Fruit fly (Drosophila melanogaster): Measurements from ENCODE around the gene Edc3.

Gene Edc3

dm6 chr3L:17531397-17531796 is 1.7 kb upstream of the Edc3 start (continued):
- TF ChIP-seq schlank (tag; optimal IDR thresholded peaks at IDR 0.05) (no peak), lab (GFP tag; optimal IDR thresholded peaks at IDR 0.05) (peak; percentile 27), CHES-1-like (GFP tag; optimal IDR thresholded peaks at IDR 0.05) (no peak), CG33557 (GFP tag; optimal IDR thresholded peaks at IDR 0.05) (no peak), btn (GFP tag; optimal IDR thresholded peaks at IDR 0.05) (no peak), wor (GFP tag; IDR thresholded peaks at IDR 0.05) (no peak), CG7357 (GFP tag; IDR thresholded peaks at IDR 0.05) (no peak), CG12744 (GFP tag; optimal IDR thresholded peaks at IDR 0.05) (no peak), stwl (tag; optimal IDR thresholded peaks at IDR 0.05) (no peak), CG1603 (tag; optimal IDR thresholded peaks at IDR 0.05) (peak; percentile 11), CG16813 (GFP tag; IDR thresholded peaks at IDR 0.05; ENCODE audit: partially characterized antibody) (no peak), Lim3 (GFP tag; IDR thresholded peaks at IDR 0.05) (no peak), fu2 (GFP tag; optimal IDR thresholded peaks at IDR 0.05) (no peak), NC2α (GFP tag; optimal IDR thresholded peaks at IDR 0.05) (no peak), pzg (GFP tag; optimal IDR thresholded peaks at IDR 0.05) (no peak), ftz-f1 (GFP tag; optimal IDR thresholded peaks at IDR 0.05) (no peak), trh (GFP tag; optimal IDR thresholded peaks at IDR 0.05) (no peak), Chrac-16 (GFP tag; optimal IDR thresholded peaks at IDR 0.05) (no peak), HLH54F (GFP tag; optimal IDR thresholded peaks at IDR 0.05) (no peak), CG12071 (GFP tag; optimal IDR thresholded peaks at IDR 0.05) (peak; percentile 50), Lpt (GFP tag; optimal IDR thresholded peaks at IDR 0.05) (no peak), CG17385 (GFP tag; optimal IDR thresholded peaks at IDR 0.05) (peak; percentile 15), CG2120 (GFP tag; optimal IDR thresholded peaks at IDR 0.05) (no peak), CG7786 (GFP tag; optimal IDR thresholded peaks at IDR 0.05) (no peak), CG15073 (GFP tag; optimal IDR thresholded peaks at IDR 0.05) (no peak), CG2129 (GFP tag; IDR thresholded peaks at IDR 0.05; ENCODE audit: partially characterized antibody) (no peak), Hey (tag; optimal IDR thresholded peaks at IDR 0.05) (peak; percentile 74), sens (GFP tag) (peak; percentile 44), cato (GFP tag; optimal IDR thresholded peaks at IDR 0.05; ENCODE audit: borderline replicate concordance) (no peak), odd (GFP tag; optimal IDR thresholded peaks at IDR 0.05) (peak; percentile 25), CG30020 (tag; optimal IDR thresholded peaks at IDR 0.05) (no peak), row (GFP tag; IDR thresholded peaks at IDR 0.05) (no peak), cas (GFP tag; IDR thresholded peaks at IDR 0.05) (no peak), ab (GFP tag; optimal IDR thresholded peaks at IDR 0.05) (no peak), CG13123 (GFP tag; optimal IDR thresholded peaks at IDR 0.05) (no peak), seq (GFP tag; IDR thresholded peaks at IDR 0.05) (no peak), CG1832 (GFP tag; optimal IDR thresholded peaks at IDR 0.05) (no peak), ssp (GFP tag; IDR thresholded peaks at IDR 0.05) (no peak), ems (GFP tag; optimal IDR thresholded peaks at IDR 0.05) (no peak), Fer2 (tag; optimal IDR thresholded peaks at IDR 0.05) (no peak), Ravus (GFP tag; IDR thresholded peaks at IDR 0.05) (no peak), Oli (tag; optimal IDR thresholded peaks at IDR 0.05) (no peak), CG9932 (GFP tag; IDR thresholded peaks at IDR 0.05) (no peak), sob (GFP tag; IDR thresholded peaks at IDR 0.05) (no peak), Doc3 (GFP tag; IDR thresholded peaks at IDR 0.05; ENCODE audit: partially characterized antibody) (no peak), Hr78 (GFP tag; optimal IDR thresholded peaks at IDR 0.05) (peak in 1 of 2 experiments; percentile 46), sens-2 (GFP tag; IDR thresholded peaks at IDR 0.05) (no peak), CG7745 (tag; optimal IDR thresholded peaks at IDR 0.05) (no peak), crol (GFP tag; IDR thresholded peaks at IDR 0.05) (no peak), CG14860 (GFP tag; IDR thresholded peaks at IDR 0.05; ENCODE audit: partially characterized antibody) (no peak), CG31441 (GFP tag; IDR thresholded peaks at IDR 0.05) (no peak), maf-S (GFP tag; optimal IDR thresholded peaks at IDR 0.05) (no peak), CG32532 (GFP tag; IDR thresholded peaks at IDR 0.05) (no peak)
